Fruit fly (Drosophila melanogaster) whole organism, pupa: ENCODE measurements around the gene CG1635.

Source experiments
- CG10348 ChIP-seq: fragments of 200-800 bp; sonication (Bioruptor generic); IDR thresholded peaks from 2 replicates; pipeline ENCODE4 v1.3.6; 2022; ENCODE audit warnings: missing biosample characterization, missing genetic modification characterization
- CG32121 ChIP-seq: fragments of 200-800 bp; sonication (Bioruptor generic); IDR thresholded peaks from 2 replicates; pipeline ENCODE4 v1.3.6; 2022; ENCODE audit warnings: missing biosample characterization, missing genetic modification characterization
- CG34367 ChIP-seq: fragments of 200-800 bp; sonication (Bioruptor generic); optimal IDR thresholded peaks from 2 replicates; lab custom pipeline; 2018; ENCODE audit warnings: missing biosample characterization, mild to moderate bottlenecking, missing genetic modification characterization
- CG9948 ChIP-seq: fragments of 200-800 bp; sonication (Bioruptor generic); optimal IDR thresholded peaks from 2 replicates; lab custom pipeline; 2018; ENCODE audit warnings: missing biosample characterization, mild to moderate bottlenecking, missing genetic modification characterization, moderate library complexity
- Pif1B ChIP-seq: fragments of 200-800 bp; sonication (Bioruptor generic); optimal IDR thresholded peaks from 3 replicates; lab custom pipeline; 2016; ENCODE audit warnings: missing biosample characterization, missing genetic modification characterization
- Snoo ChIP-seq: fragments of 200-800 bp; sonication (Bioruptor generic); optimal IDR thresholded peaks from 3 replicates; lab custom pipeline; 2017; ENCODE audit warnings: missing biosample characterization, mild to moderate bottlenecking, missing genetic modification characterization, inconsistent platforms
- fd96Ca ChIP-seq: fragments of 200-800 bp; sonication (Bioruptor generic); IDR thresholded peaks from 3 replicates; pipeline ENCODE4 v1.3.6; 2022; ENCODE audit warnings: missing biosample characterization, missing genetic modification characterization
- gl ChIP-seq: fragments of 200-800 bp; sonication (Bioruptor generic); optimal IDR thresholded peaks from 2 replicates; lab custom pipeline; 2018; ENCODE audit warnings: missing biosample characterization, mild to moderate bottlenecking, missing genetic modification characterization

- TF ChIP-seq Snoo (tag; lab: Kevin White, UChicago) (no peak), CG32121 (GFP tag; lab: Robert Waterston, UW) (no peak), CG34367 (no peak), CG10348 (GFP tag; lab: Robert Waterston, UW) (no peak), Pif1B (GFP tag; lab: Kevin White, UChicago) (no peak), fd96Ca (GFP tag; lab: Robert Waterston, UW) (no peak), gl (no peak), CG9948 (tag; lab: Kevin White, UChicago) (no peak)
These were observed 16.6 kb downstream of the CG1635 start for dm6 chr3R:31605117-31605432.
